Fruit fly (Drosophila melanogaster): Measurements from ENCODE around the gene emei.

dm6 chr3L:11113198-11114197, 4.0 kb downstream of the emei start, which contains the start of gene Sod1:
- TF ChIP-seq Eip93F (GFP tag; optimal IDR thresholded peaks at IDR 0.05) = peak; percentile 5
- peak; percentile 26 for TF ChIP-seq Ets96B (tag; optimal IDR thresholded peaks at IDR 0.05)
- TF ChIP-seq Gug (GFP tag; IDR thresholded peaks at IDR 0.05) = no peak; the same call in 1 of the 2 replicates
- peak; percentile 99 for TF ChIP-seq svp (GFP tag)
- TF ChIP-seq CG1621 (tag; optimal IDR thresholded peaks at IDR 0.05) = peak; percentile 61
- TF ChIP-seq net (GFP tag; optimal IDR thresholded peaks at IDR 0.05) = no peak
- peak; percentile 59 for TF ChIP-seq Hr4 (GFP tag; optimal IDR thresholded peaks at IDR 0.05)
- peak; percentile 40 for TF ChIP-seq Blimp-1 (GFP tag; optimal IDR thresholded peaks at IDR 0.05)
- TF ChIP-seq CG8119 (GFP tag; IDR thresholded peaks at IDR 0.05) = no peak; the same call in 2 of the 3 replicates

Measured in whole organism, prepupa.